Worm (Caenorhabditis elegans) whole organism, early embryonic: ENCODE measurements around the gene apn-1.

Experiments used
- ama-1 ChIP-seq: fragments of 150-350 bp; optimal IDR thresholded peaks from 2 replicates; lab custom pipeline; 2014
- flt-1 ChIP-seq: fragments of 200-800 bp; sonication (Bioruptor generic); IDR thresholded peaks from 2 replicates; pipeline ENCODE4 v1.3.6; 2022; ENCODE audit warnings: missing genetic modification characterization, missing compliant biosample characterization
- sea-1 ChIP-seq: fragments of 200-800 bp; sonication (Bioruptor generic); conservative IDR thresholded peaks from 2 replicates; pipeline ENCODE4 v1.3.6; 2022; ENCODE audit warnings: missing genetic modification characterization, missing compliant biosample characterization

DNA sequence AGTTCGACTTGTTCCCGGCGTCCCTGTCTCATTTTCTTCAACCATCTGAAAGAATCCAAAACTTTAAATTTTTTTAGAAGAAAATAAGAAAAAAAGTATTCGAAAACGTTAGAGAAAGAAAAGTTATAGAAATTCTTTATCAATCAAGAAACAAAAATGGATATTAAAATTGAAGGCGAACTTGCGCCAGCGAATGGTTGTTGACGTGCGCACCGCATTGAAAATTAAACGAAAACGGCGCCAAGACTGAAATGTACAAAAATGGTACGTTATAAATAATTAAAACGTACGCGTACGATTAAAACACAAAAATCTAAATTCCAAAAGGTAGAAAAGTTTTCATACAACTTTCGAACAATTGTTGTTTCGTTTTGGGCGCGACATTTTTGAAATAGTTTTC, 39.4 kb downstream of the apn-1 start, which contains the start of gene K02C4.3:
- TF ChIP-seq flt-1 (GFP tag; lab: Robert Waterston, UW) (no peak), ama-1 (lab: Kevin White, UChicago) (no peak), sea-1 (GFP tag; lab: Robert Waterston, UW) (no peak)
